Worm (Caenorhabditis elegans): Measurements from ENCODE around the gene gnrr-6.

The gnrr-6 gene

DNA sequence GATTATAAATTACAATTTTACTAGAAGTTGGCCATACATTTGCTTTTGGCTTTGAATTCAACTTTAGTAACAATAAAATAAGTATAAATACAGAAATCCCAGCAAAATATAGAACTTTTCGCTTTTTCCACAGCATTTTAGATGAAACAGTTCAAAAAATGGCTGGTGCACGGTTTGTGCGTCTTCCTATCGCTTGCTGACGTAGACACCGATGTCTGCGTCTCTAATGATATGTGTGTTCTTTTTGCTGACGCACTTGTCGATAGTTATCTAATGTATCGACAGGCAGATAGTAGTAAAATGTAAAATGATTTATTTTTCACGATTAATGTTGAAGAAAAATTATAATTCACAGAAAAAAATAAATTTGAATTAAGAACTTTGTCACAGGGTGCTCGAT, 28.3 kb downstream of the gnrr-6 start, which contains the start of gene hst-2 (continued):
- peak; percentile 73 to 82 (median 77) for TF ChIP-seq dpl-1 (GFP tag; optimal IDR thresholded peaks at IDR 0.05)
- TF ChIP-seq nhr-90 (tag; optimal IDR thresholded peaks at IDR 0.05; ENCODE audit: poor library complexity) = peak; percentile 96

DNA sequence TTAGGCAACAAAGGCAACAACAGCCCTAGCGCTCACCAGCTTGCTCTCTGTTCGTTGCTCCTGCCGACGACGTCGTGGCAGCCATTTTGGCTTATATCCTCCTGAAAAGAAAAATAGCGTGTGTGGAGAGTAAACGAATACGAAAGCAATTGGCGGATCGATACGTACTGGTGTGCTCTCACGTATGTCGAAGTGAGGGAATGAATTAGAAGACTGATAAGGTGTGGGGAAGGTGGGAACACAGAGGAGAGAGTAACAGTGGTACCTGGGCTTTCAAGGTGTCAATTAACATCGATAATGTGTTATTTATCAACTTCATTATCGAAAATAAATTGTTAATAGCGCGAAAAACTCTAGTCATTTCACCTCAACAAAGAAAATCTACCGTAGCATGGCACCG, 30.1 kb downstream of the gnrr-6 start, which contains the start of gene C34F6.5:
C34F6.5 (minus strand) TSS at position 101 of the 400 bp plus-strand sequence.
- TF ChIP-seq ets-5 (GFP tag; IDR thresholded peaks at IDR 0.05) (no peak), fkh-8 (tag; optimal IDR thresholded peaks at IDR 0.05) (peak; percentile 4)

DNA sequence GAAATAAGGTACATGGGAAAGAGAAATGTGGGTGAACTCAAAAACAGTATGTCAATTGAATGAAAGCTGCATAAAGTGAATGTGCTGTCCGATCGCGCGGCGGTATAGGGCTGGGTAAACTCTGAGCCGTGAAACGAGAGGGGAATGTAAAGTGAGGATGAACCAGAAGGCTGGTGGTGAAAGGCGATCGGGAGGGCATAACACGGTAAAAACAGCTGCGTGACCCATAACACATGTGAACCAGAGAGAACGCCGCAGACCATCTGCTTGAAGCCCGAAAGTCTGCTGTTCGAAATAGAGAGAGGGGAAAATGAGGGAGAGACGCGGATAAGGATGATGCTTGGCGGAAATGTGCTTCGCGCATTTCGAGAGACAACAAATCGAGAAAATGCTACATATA, 31.7 kb downstream of the gnrr-6 start:
- TF ChIP-seq elt-2 (tag; optimal IDR thresholded peaks at IDR 0.05) (no peak), efl-1 (optimal IDR thresholded peaks at IDR 0.05) (no peak), efl-1 (GFP tag; optimal IDR thresholded peaks at IDR 0.05 in 1 of 2) (no peak)

DNA sequence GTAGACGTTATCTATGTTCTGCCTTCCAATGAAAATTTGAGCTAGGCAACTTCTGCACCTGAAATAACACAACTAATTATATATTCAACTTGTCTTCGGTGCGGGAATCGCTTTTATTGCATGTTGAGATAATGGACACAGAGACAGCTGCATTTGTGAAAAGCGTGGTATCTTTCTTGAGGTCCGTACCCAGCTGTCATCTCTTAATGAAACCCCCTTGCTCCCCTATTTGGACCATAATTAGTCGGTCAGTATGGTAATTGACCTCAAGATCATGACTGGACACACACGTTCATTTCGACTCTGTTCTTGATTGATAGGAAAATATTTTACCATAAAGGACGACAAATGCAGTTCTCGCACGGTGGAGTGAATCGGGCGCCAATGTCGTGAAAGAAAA, 32.7 kb downstream of the gnrr-6 start:
- no peak for TF ChIP-seq ceh-90 (tag; optimal IDR thresholded peaks at IDR 0.05)
- no peak for TF ChIP-seq grh-1 (GFP tag; IDR thresholded peaks at IDR 0.05)
- no peak for TF ChIP-seq ces-1 (GFP tag; optimal IDR thresholded peaks at IDR 0.05)

DNA sequence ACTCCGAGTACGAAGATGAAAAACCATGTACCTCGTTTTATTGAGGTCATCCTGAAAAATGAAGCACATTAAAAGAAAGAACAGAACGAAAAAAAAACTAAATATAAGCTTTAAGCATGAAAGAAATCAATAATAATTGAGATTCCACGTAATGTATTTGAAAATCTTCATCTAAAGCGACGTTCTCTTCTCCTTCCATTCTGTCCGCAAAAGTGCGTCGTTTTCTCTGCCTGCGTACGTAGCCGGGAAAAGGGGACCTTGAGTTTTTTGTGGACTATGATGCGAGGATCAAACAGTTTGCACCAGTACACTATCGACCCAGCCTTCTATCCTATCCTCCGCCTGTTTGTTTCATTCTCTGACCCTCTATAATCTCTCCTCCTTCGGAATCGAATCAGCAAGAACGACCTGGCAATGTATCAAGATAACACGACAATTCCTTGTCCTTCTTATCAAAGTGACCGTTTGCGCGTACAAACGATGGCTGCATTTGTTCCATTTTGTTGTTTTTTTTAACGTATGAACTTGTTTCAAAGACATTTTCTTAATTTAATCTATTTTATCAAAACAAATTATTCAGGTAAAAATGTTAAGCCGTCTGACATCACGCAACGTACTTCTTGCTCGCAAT, 36.8 kb downstream of the gnrr-6 start, which contains the start of the genes C34F6.7 and idh-2:
C34F6.7 (minus strand) TSS at position 51 of the 631 bp plus-strand sequence.
idh-2 (plus strand) TSS at position 581 of the 631 bp plus-strand sequence.
- TF ChIP-seq nhr-19 (GFP tag; conservative IDR thresholded peaks at IDR 0.05) (peak; percentile 20), mab-9 (GFP tag; IDR thresholded peaks at IDR 0.05) (0 out of 2 replicates have a peak, but pooled peaks have one; percentile 21), efl-1 (optimal IDR thresholded peaks at IDR 0.05) (peak in 1 of 2 experiments; percentile 31), efl-1 (GFP tag; optimal IDR thresholded peaks at IDR 0.05 in 1 of 2) (peak in 1 of 2 experiments; percentile 94), lin-14 (GFP tag; optimal IDR thresholded peaks at IDR 0.05) (peak; percentile 66), unc-130 (tag; optimal IDR thresholded peaks at IDR 0.05) (peak; percentile 53), Y116A8C.19 (tag; optimal IDR thresholded peaks at IDR 0.05; ENCODE audit: borderline replicate concordance) (no peak), nhr-85 (tag) (peak; percentile 84), irx-1 (tag; optimal IDR thresholded peaks at IDR 0.05) (no peak), nhr-28 (tag; optimal IDR thresholded peaks at IDR 0.05) (no peak), swsn-7 (tag; optimal IDR thresholded peaks at IDR 0.05) (peak; percentile 43), fkh-4 (tag; optimal IDR thresholded peaks at IDR 0.05; ENCODE audit: borderline replicate concordance) (no peak), nhr-11 (tag; optimal IDR thresholded peaks at IDR 0.05) (no peak), snpc-4 (tag; optimal IDR thresholded peaks at IDR 0.05) (no peak), sptf-1 (tag; optimal IDR thresholded peaks at IDR 0.05) (no peak), ztf-4 (tag; optimal IDR thresholded peaks at IDR 0.05) (peak; percentile 40), rnt-1 (tag; optimal IDR thresholded peaks at IDR 0.05) (peak; percentile 35), elt-3 (tag; optimal IDR thresholded peaks at IDR 0.05) (peak; percentile 48 to 93 (median 66)), elt-2 (tag; optimal IDR thresholded peaks at IDR 0.05) (no peak), nhr-90 (tag; optimal IDR thresholded peaks at IDR 0.05; ENCODE audit: poor library complexity) (peak; percentile 61), dsc-1 (tag; optimal IDR thresholded peaks at IDR 0.05) (peak; percentile 0), lsy-2 (tag; optimal IDR thresholded peaks at IDR 0.05) (peak; percentile 44 to 45), skn-1 (tag; optimal IDR thresholded peaks at IDR 0.05) (no peak), C16A3.4 (tag; optimal IDR thresholded peaks at IDR 0.05) (peak; percentile 25), sup-37 (GFP tag; optimal IDR thresholded peaks at IDR 0.05) (no peak), dpl-1 (GFP tag; optimal IDR thresholded peaks at IDR 0.05) (peak; percentile 13 to 45 (median 34)), tbx-2 (tag; optimal IDR thresholded peaks at IDR 0.05) (peak; percentile 49), nhr-47 (tag; optimal IDR thresholded peaks at IDR 0.05) (peak; percentile 39), nhr-20 (tag; optimal IDR thresholded peaks at IDR 0.05) (peak; percentile 79), xbp-1 (tag; optimal IDR thresholded peaks at IDR 0.05) (peak; percentile 46), egl-27 (tag; optimal IDR thresholded peaks at IDR 0.05) (no peak), F16B12.6 (tag; optimal IDR thresholded peaks at IDR 0.05) (peak; percentile 89), snu-23 (GFP tag; optimal IDR thresholded peaks at IDR 0.05) (peak; percentile 72), mep-1 (tag; optimal IDR thresholded peaks at IDR 0.05) (peak; percentile 71), fkh-8 (tag; optimal IDR thresholded peaks at IDR 0.05) (no peak), grh-1 (GFP tag; IDR thresholded peaks at IDR 0.05) (no peak), lin-35 (GFP tag; optimal IDR thresholded peaks at IDR 0.05) (peak in 1 of 2 experiments; percentile 59), ama-1 (optimal IDR thresholded peaks at IDR 0.05) (no peak), lin-15B (tag; optimal IDR thresholded peaks at IDR 0.05) (no peak), ceh-82 (tag; optimal IDR thresholded peaks at IDR 0.05) (peak in 1 of 3 experiments; percentile 42)

Measured in whole organism, L1 larva.